Fruit fly (Drosophila melanogaster) whole organism, embryonic: ENCODE data around the gene CG7387.

Source experiments
- Abd-B ChIP-seq: fragments of 200-800 bp; sonication (Bioruptor generic); optimal IDR thresholded peaks from 2 replicates; lab custom pipeline; 2018; ENCODE audit warnings: missing biosample characterization, mild to moderate bottlenecking, missing genetic modification characterization, moderate library complexity
- Adf1 ChIP-seq: fragments of 200-800 bp; sonication (Bioruptor generic); IDR thresholded peaks from 2 replicates; pipeline ENCODE4 v1.3.6; 2022; ENCODE audit warnings: missing biosample characterization, missing genetic modification characterization
- Bgb ChIP-seq: fragments of 200-800 bp; sonication (Bioruptor generic); IDR thresholded peaks from 2 replicates; pipeline ENCODE4 v1.3.6; 2022; ENCODE audit warnings: missing biosample characterization, missing genetic modification characterization; ENCODE audit not compliant: partially characterized antibody
- CG10267 ChIP-seq: fragments of 200-800 bp; sonication (Bioruptor generic); optimal IDR thresholded peaks from 2 replicates; lab custom pipeline; 2018; ENCODE audit warnings: missing biosample characterization, mild to moderate bottlenecking, missing genetic modification characterization, moderate library complexity
- CG10321 ChIP-seq: fragments of 200-800 bp; sonication (Bioruptor generic); IDR thresholded peaks from 2 replicates; pipeline ENCODE4 v1.3.6; 2022; ENCODE audit warnings: missing biosample characterization, missing genetic modification characterization
- CG10979 ChIP-seq: fragments of 200-800 bp; sonication (Bioruptor generic); optimal IDR thresholded peaks from 2 replicates; lab custom pipeline; 2018; ENCODE audit warnings: missing biosample characterization, mild to moderate bottlenecking, missing genetic modification characterization, moderate library complexity
- CG17361 ChIP-seq: fragments of 200-800 bp; sonication (Bioruptor generic); IDR thresholded peaks from 3 replicates; pipeline ENCODE4 v1.3.6; 2022; ENCODE audit warnings: missing biosample characterization, missing genetic modification characterization
- CG17385 ChIP-seq: fragments of 200-800 bp; sonication (Bioruptor generic); optimal IDR thresholded peaks from 3 replicates; lab custom pipeline; 2018; ENCODE audit warnings: missing biosample characterization, mild to moderate bottlenecking, missing genetic modification characterization
- CG2116 ChIP-seq: fragments of 200-800 bp; sonication (Bioruptor generic); optimal IDR thresholded peaks from 3 replicates; lab custom pipeline; 2018; ENCODE audit warnings: missing biosample characterization, mild to moderate bottlenecking, missing genetic modification characterization
- CG2202 ChIP-seq: fragments of 200-800 bp; sonication (Bioruptor generic); optimal IDR thresholded peaks from 2 replicates; lab custom pipeline; 2018; ENCODE audit warnings: missing biosample characterization, mild to moderate bottlenecking, missing genetic modification characterization
- CG31388 ChIP-seq: fragments of 200-800 bp; sonication (Bioruptor generic); optimal IDR thresholded peaks from 2 replicates; lab custom pipeline; 2016; ENCODE audit warnings: missing biosample characterization, missing genetic modification characterization
- CG31441 ChIP-seq: fragments of 200-800 bp; sonication (Bioruptor generic); IDR thresholded peaks from 2 replicates; pipeline ENCODE4 v1.3.6; 2022; ENCODE audit warnings: missing biosample characterization, missing genetic modification characterization
- CG34224 ChIP-seq: fragments of 200-800 bp; sonication (Bioruptor generic); IDR thresholded peaks from 3 replicates; pipeline ENCODE4 v1.3.6; 2022; ENCODE audit warnings: missing biosample characterization, missing genetic modification characterization; ENCODE audit not compliant: partially characterized antibody
- CG4360 ChIP-seq: fragments of 200-800 bp; sonication (Bioruptor generic); IDR thresholded peaks from 2 replicates; pipeline ENCODE4 v1.3.6; 2022; ENCODE audit warnings: missing biosample characterization, missing genetic modification characterization
- CG43689 ChIP-seq: fragments of 200-800 bp; sonication (Bioruptor generic); IDR thresholded peaks from 2 replicates; pipeline ENCODE4 v1.3.6; 2022; ENCODE audit warnings: missing biosample characterization, missing genetic modification characterization
- CG4404 ChIP-seq: fragments of 200-800 bp; sonication (Bioruptor generic); IDR thresholded peaks from 2 replicates; pipeline ENCODE4 v1.3.6; 2022; ENCODE audit warnings: missing biosample characterization, missing genetic modification characterization
- CG4617 ChIP-seq: fragments of 200-800 bp; sonication (Bioruptor generic); optimal IDR thresholded peaks from 3 replicates; lab custom pipeline; 2016; ENCODE audit warnings: missing biosample characterization, missing genetic modification characterization, borderline replicate concordance
- CG6791 ChIP-seq: fragments of 200-800 bp; sonication (Bioruptor generic); IDR thresholded peaks from 3 replicates; pipeline ENCODE4 v1.3.6; 2022; ENCODE audit warnings: missing biosample characterization, missing genetic modification characterization; ENCODE audit not compliant: partially characterized antibody
- CG6813 ChIP-seq: fragments of 200-800 bp; sonication (Bioruptor generic); optimal IDR thresholded peaks from 2 replicates; lab custom pipeline; 2017; ENCODE audit warnings: missing biosample characterization, missing genetic modification characterization, mild to moderate bottlenecking, moderate library complexity, missing genetic modification reagents
- CG7745 ChIP-seq: fragments of 200-800 bp; sonication (Bioruptor generic); optimal IDR thresholded peaks from 2 replicates; lab custom pipeline; 2018; ENCODE audit warnings: missing biosample characterization, mild to moderate bottlenecking, missing genetic modification characterization, moderate library complexity
- CG9797 ChIP-seq: fragments of 200-800 bp; sonication (Bioruptor generic); optimal IDR thresholded peaks from 3 replicates; lab custom pipeline; 2018; ENCODE audit warnings: missing biosample characterization, mild to moderate bottlenecking, missing genetic modification characterization
- CG9817 ChIP-seq: fragments of 200-800 bp; sonication (Bioruptor generic); optimal IDR thresholded peaks from 2 replicates; lab custom pipeline; 2018; ENCODE audit warnings: missing biosample characterization, mild to moderate bottlenecking, missing genetic modification characterization, moderate library complexity
- Dbx ChIP-seq: fragments of 200-800 bp; sonication (Bioruptor generic); IDR thresholded peaks from 3 replicates; pipeline ENCODE4 v1.3.6; 2022; ENCODE audit warnings: missing biosample characterization, missing genetic modification characterization
- Dek ChIP-seq: fragments of 200-800 bp; sonication (Bioruptor generic); optimal IDR thresholded peaks from 3 replicates; lab custom pipeline; 2019; ENCODE audit warnings: missing biosample characterization, mild to moderate bottlenecking, missing genetic modification characterization, moderate library complexity
- Dll ChIP-seq: fragments of 200-800 bp; sonication (Bioruptor generic); IDR thresholded peaks from 4 replicates; pipeline ENCODE4 v1.3.6; 2022; ENCODE audit warnings: missing biosample characterization, missing genetic modification characterization; ENCODE audit not compliant: partially characterized antibody
- Doc3 ChIP-seq: fragments of 200-800 bp; sonication (Bioruptor generic); IDR thresholded peaks from 3 replicates; pipeline ENCODE4 v1.3.6; 2022; ENCODE audit warnings: missing biosample characterization, missing genetic modification characterization; ENCODE audit not compliant: partially characterized antibody
- Hand ChIP-seq: fragments of 200-800 bp; sonication (Bioruptor generic); optimal IDR thresholded peaks from 2 replicates; lab custom pipeline; 2017; ENCODE audit warnings: mild to moderate bottlenecking, missing biosample characterization, missing genetic modification reagents, missing genetic modification characterization
- NC2α ChIP-seq: fragments of 200-800 bp; sonication (Bioruptor generic); optimal IDR thresholded peaks from 2 replicates; lab custom pipeline; 2016; ENCODE audit warnings: missing biosample characterization, missing genetic modification characterization
- Nf-YA ChIP-seq: fragments of 200-800 bp; sonication (Bioruptor generic); IDR thresholded peaks from 2 replicates; pipeline ENCODE4 v1.3.6; 2022; ENCODE audit warnings: missing biosample characterization, missing genetic modification characterization
- Nf-YC ChIP-seq: fragments of 200-800 bp; optimal IDR thresholded peaks from 3 replicates; lab custom pipeline; 2019; ENCODE audit warnings: missing biosample characterization, mild to moderate bottlenecking, missing genetic modification characterization, moderate library complexity
- Pdp1 ChIP-seq, 2 experiments: fragments of 200-800 bp; sonication (Bioruptor generic); optimal IDR thresholded peaks; 3 replicates each; lab custom pipeline; 2016; ENCODE audit warnings: missing biosample characterization in 2 of 2, missing genetic modification characterization in 2 of 2, mild to moderate bottlenecking in 1 of 2, moderate library complexity in 1 of 2
- Ptx1 ChIP-seq: fragments of 200-800 bp; sonication (Bioruptor generic); IDR thresholded peaks from 2 replicates; pipeline ENCODE4 v1.3.6; 2022; ENCODE audit warnings: missing biosample characterization, missing genetic modification characterization
- al ChIP-seq: fragments of 200-800 bp; sonication (Bioruptor generic); IDR thresholded peaks from 2 replicates; pipeline ENCODE4 v1.3.6; 2022; ENCODE audit warnings: missing biosample characterization, missing genetic modification characterization
- ap ChIP-seq: fragments of 200-800 bp; sonication (Bioruptor generic); IDR thresholded peaks from 2 replicates; pipeline ENCODE4 v1.3.6; 2022; ENCODE audit warnings: missing biosample characterization, missing genetic modification characterization
- ase ChIP-seq: fragments of 200-800 bp; sonication (Bioruptor generic); IDR thresholded peaks from 3 replicates; pipeline ENCODE4 v1.3.6; 2022; ENCODE audit warnings: missing biosample characterization, missing genetic modification characterization
- bsh ChIP-seq, 2 experiments: fragments of 200-800 bp; sonication (Bioruptor generic); optimal IDR thresholded peaks; 2 replicates each; lab custom pipeline; 2017 to 2018; ENCODE audit warnings: mild to moderate bottlenecking in 2 of 2, missing biosample characterization in 2 of 2, missing genetic modification characterization in 2 of 2, moderate library complexity in 1 of 2
- chif ChIP-seq, 2 experiments: fragments of 200-800 bp; sonication (Bioruptor generic); optimal IDR thresholded peaks; 3 replicates each; lab custom pipeline; 2016; ENCODE audit warnings: missing biosample characterization in 2 of 2, missing genetic modification characterization in 2 of 2
- gfzf ChIP-seq: fragments of 200-800 bp; sonication (Bioruptor generic); optimal IDR thresholded peaks from 2 replicates; lab custom pipeline; 2016; ENCODE audit warnings: missing biosample characterization, mild to moderate bottlenecking, missing genetic modification characterization, moderate library complexity
- grau ChIP-seq: fragments of 200-800 bp; optimal IDR thresholded peaks from 3 replicates; lab custom pipeline; 2019; ENCODE audit warnings: missing biosample characterization, mild to moderate bottlenecking, missing genetic modification characterization, moderate library complexity
- inv ChIP-seq: fragments of 200-800 bp; sonication (Bioruptor generic); IDR thresholded peaks from 2 replicates; pipeline ENCODE4 v1.3.6; 2022; ENCODE audit warnings: missing biosample characterization, missing genetic modification characterization; ENCODE audit not compliant: partially characterized antibody
- lab ChIP-seq: fragments of 200-800 bp; sonication (Bioruptor generic); optimal IDR thresholded peaks from 3 replicates; lab custom pipeline; 2017; ENCODE audit warnings: missing biosample characterization, missing genetic modification characterization, mild to moderate bottlenecking, moderate library complexity, missing genetic modification reagents
- mam ChIP-seq: fragments of 200-800 bp; sonication (Bioruptor generic); optimal IDR thresholded peaks from 3 replicates; lab custom pipeline; 2016; ENCODE audit warnings: missing biosample characterization, missing genetic modification characterization
- onecut ChIP-seq: fragments of 200-800 bp; sonication (Bioruptor generic); IDR thresholded peaks from 2 replicates; pipeline ENCODE4 v1.3.6; 2022; ENCODE audit warnings: missing biosample characterization, missing genetic modification characterization
- peb ChIP-seq: fragments of 200-800 bp; sonication (Bioruptor generic); IDR thresholded peaks from 2 replicates; pipeline ENCODE4 v1.3.6; 2022; ENCODE audit warnings: missing biosample characterization, missing genetic modification characterization
- pnt ChIP-seq: fragments of 200-800 bp; sonication (Bioruptor generic); optimal IDR thresholded peaks from 3 replicates; lab custom pipeline; 2016; ENCODE audit warnings: missing biosample characterization, missing genetic modification characterization
- pzg ChIP-seq: fragments of 200-800 bp; sonication (Bioruptor generic); optimal IDR thresholded peaks from 3 replicates; lab custom pipeline; 2018; ENCODE audit warnings: missing biosample characterization, mild to moderate bottlenecking, missing genetic modification characterization, moderate library complexity
- scrt ChIP-seq: fragments of 200-800 bp; sonication (Bioruptor generic); optimal IDR thresholded peaks from 2 replicates; lab custom pipeline; 2018; ENCODE audit warnings: missing biosample characterization, mild to moderate bottlenecking, missing genetic modification characterization, moderate library complexity
- stwl ChIP-seq: fragments of 200-800 bp; sonication (Bioruptor generic); optimal IDR thresholded peaks from 3 replicates; lab custom pipeline; 2018; ENCODE audit warnings: missing biosample characterization, mild to moderate bottlenecking, missing genetic modification characterization, moderate library complexity
- wdn ChIP-seq: fragments of 200-800 bp; sonication (Bioruptor generic); IDR thresholded peaks from 2 replicates; pipeline ENCODE4 v1.3.6; 2022; ENCODE audit warnings: missing biosample characterization, missing genetic modification characterization
- z ChIP-seq: fragments of 200-800 bp; sonication (Bioruptor generic); IDR thresholded peaks from 3 replicates; pipeline ENCODE4 v1.3.6; 2022; ENCODE audit warnings: missing biosample characterization, missing genetic modification characterization

The CG7387 gene

DNA sequence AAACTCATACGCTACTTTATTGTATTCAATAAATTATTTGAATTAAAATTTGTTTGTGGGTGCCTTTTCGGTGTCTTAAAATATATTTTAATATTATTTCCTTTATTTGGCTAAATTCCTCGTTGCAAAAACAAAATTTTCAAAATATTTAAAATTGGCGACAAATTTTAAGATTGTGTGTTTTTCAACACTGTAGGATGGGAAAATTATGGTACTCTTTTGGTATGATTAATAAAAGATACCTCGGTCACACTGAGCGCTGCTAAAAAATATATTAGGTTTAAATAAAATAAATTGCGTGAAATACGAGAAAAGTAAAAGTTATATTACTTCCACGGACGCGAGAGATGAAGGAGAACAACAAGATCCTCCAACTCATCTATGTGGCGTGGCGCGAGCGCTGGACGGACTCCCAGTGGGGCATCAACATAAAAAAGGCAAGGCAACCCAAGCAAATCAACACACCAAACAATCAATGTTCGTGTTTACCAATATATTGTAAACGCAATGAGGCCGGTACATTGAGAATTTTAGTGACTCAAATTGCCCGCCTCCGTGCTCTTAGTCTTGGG, 1.8 kb downstream of the CG7387 start, which contains the start of gene MED24 (continued):
- no peak for TF ChIP-seq Doc3 (GFP tag; lab: Robert Waterston, UW)
- no peak for TF ChIP-seq Ptx1 (GFP tag; lab: Robert Waterston, UW)
- TF ChIP-seq ase (GFP tag; lab: Robert Waterston, UW): no peak
- TF ChIP-seq CG17361 (GFP tag; lab: Robert Waterston, UW): no peak
- TF ChIP-seq CG31388 (GFP tag; lab: Kevin White, UChicago): no peak
- no peak for TF ChIP-seq Dll
- TF ChIP-seq Adf1 (GFP tag; lab: Robert Waterston, UW): no peak
- TF ChIP-seq CG17385 (GFP tag; lab: Kevin White, UChicago): no peak
- TF ChIP-seq mam: no peak
- TF ChIP-seq Nf-YA (GFP tag; lab: Robert Waterston, UW): no peak
- TF ChIP-seq pnt (GFP tag; lab: Kevin White, UChicago): no peak
- TF ChIP-seq CG10321 (GFP tag; lab: Robert Waterston, UW): no peak
- TF ChIP-seq Hand (GFP tag; lab: Kevin White, UChicago): no peak
- TF ChIP-seq z (GFP tag; lab: Robert Waterston, UW): no peak
- TF ChIP-seq Dbx (GFP tag; lab: Robert Waterston, UW): no peak
- TF ChIP-seq CG9797 (GFP tag; lab: Kevin White, UChicago): peak; percentile 42
- TF ChIP-seq wdn: no peak
- no peak for TF ChIP-seq CG7745
- no peak for TF ChIP-seq CG4404
- TF ChIP-seq CG31441 (GFP tag; lab: Robert Waterston, UW): no peak
- peak; percentile 22; the same call in 1 of the 3 replicates for TF ChIP-seq CG34224 (GFP tag; lab: Robert Waterston, UW)
- no peak for TF ChIP-seq CG4360
- peak; percentile 55 for TF ChIP-seq CG2116 (GFP tag; lab: Kevin White, UChicago)
- no peak for TF ChIP-seq bsh (GFP tag; optimal IDR thresholded peaks at IDR 0.05; lab: Kevin White, UChicago)
- peak; percentile 71 for TF ChIP-seq gfzf (GFP tag; lab: Kevin White, UChicago)
- peak; percentile 82 for TF ChIP-seq stwl (tag; lab: Kevin White, UChicago)
- no peak for TF ChIP-seq ap
- no peak for TF ChIP-seq Abd-B (GFP tag; lab: Kevin White, UChicago)
- TF ChIP-seq CG4617 (GFP tag; lab: Kevin White, UChicago): peak; percentile 82
- TF ChIP-seq CG6813: no peak
- TF ChIP-seq Dek: no peak
- TF ChIP-seq pzg (GFP tag; lab: Kevin White, UChicago): peak; percentile 47
- no peak for TF ChIP-seq CG43689 (GFP tag; lab: Robert Waterston, UW)
- no peak for TF ChIP-seq scrt
- no peak for TF ChIP-seq CG6791 (GFP tag; lab: Robert Waterston, UW)
- no peak for TF ChIP-seq al (GFP tag; lab: Robert Waterston, UW)
- TF ChIP-seq inv (GFP tag; lab: Robert Waterston, UW): no peak
- peak; percentile 95 for TF ChIP-seq CG10267 (tag; lab: Kevin White, UChicago)
- no peak for TF ChIP-seq Pdp1 (GFP tag; optimal IDR thresholded peaks at IDR 0.05; lab: Kevin White, UChicago)
- TF ChIP-seq CG2202 (tag; lab: Kevin White, UChicago): no peak
- no peak for TF ChIP-seq peb
- TF ChIP-seq CG9817 (tag; lab: Kevin White, UChicago): no peak
- TF ChIP-seq chif (GFP tag; optimal IDR thresholded peaks at IDR 0.05; lab: Kevin White, UChicago): no peak
- peak; percentile 9 for TF ChIP-seq grau (tag; lab: Kevin White, UChicago)
- no peak for TF ChIP-seq Nf-YC (tag; lab: Kevin White, UChicago)
- no peak for TF ChIP-seq NC2α (GFP tag; lab: Kevin White, UChicago)
- peak; percentile 12; the same call in 1 of the 2 replicates for TF ChIP-seq Bgb (GFP tag; lab: Robert Waterston, UW)
- no peak for TF ChIP-seq lab
- TF ChIP-seq CG10979 (tag; lab: Kevin White, UChicago): no peak
- TF ChIP-seq onecut (GFP tag; lab: Robert Waterston, UW): no peak
